Fruit fly (Drosophila melanogaster): ENCODE measurements around the gene IM33.

Gene IM33

dm6 chr2L:3703260-3703659 lies 6.8 kb upstream of the IM33 start, which contains the start of gene CG2816:
Gene CG2816 (plus strand): TSS chr2L:3703659.
- TF ChIP-seq CG17801 (GFP tag; optimal IDR thresholded peaks at IDR 0.05; ENCODE audit: partially characterized antibody) = no peak

- no peak for TF ChIP-seq CG17801 (GFP tag; optimal IDR thresholded peaks at IDR 0.05; ENCODE audit: partially characterized antibody)
Observed at dm6 chr2L:3701526-3701925, 5.1 kb upstream of the IM33 start, which contains the start of gene CG43145. Gene CG43145 (plus strand): TSS chr2L:3701826.

- no peak for TF ChIP-seq CG17801 (GFP tag; optimal IDR thresholded peaks at IDR 0.05; ENCODE audit: partially characterized antibody)
Observed at dm6 chr2L:3700990-3701389, 4.5 kb upstream of the IM33 start, which contains the start of gene CG42467. Gene CG42467 (plus strand): TSS chr2L:3701290.

DNA sequence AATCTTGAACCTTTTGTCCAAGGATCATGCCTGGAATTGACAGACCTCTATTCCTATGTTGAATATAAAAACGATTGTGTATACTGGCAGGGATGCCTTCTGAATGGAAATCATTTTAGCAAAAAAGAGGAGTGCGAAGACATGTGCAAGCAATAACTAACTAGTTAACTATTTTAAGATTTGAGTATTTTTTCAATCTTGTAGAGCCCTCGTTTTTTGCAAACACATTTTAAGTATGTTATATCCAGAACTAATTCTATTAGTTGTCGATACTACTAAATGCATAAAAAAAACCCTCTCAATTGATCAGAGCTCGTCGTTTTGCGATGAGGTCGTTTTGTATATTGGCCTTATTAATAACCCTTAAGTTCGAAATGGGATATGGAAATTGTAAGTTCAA lies 3.9 kb upstream of the IM33 start, which contains the start of gene Sfp24C1:
Gene Sfp24C1 (plus strand): TSS at position 301 of the 400 bp plus-strand sequence.
- no peak for TF ChIP-seq CG17801 (GFP tag; optimal IDR thresholded peaks at IDR 0.05; ENCODE audit: partially characterized antibody)

- no peak for TF ChIP-seq CG17801 (GFP tag; optimal IDR thresholded peaks at IDR 0.05; ENCODE audit: partially characterized antibody)
Observed at dm6 chr2L:3699895-3700294, 3.4 kb upstream of the IM33 start, which contains the start of gene CG42465. Gene CG42465 (plus strand): TSS chr2L:3700195.

DNA sequence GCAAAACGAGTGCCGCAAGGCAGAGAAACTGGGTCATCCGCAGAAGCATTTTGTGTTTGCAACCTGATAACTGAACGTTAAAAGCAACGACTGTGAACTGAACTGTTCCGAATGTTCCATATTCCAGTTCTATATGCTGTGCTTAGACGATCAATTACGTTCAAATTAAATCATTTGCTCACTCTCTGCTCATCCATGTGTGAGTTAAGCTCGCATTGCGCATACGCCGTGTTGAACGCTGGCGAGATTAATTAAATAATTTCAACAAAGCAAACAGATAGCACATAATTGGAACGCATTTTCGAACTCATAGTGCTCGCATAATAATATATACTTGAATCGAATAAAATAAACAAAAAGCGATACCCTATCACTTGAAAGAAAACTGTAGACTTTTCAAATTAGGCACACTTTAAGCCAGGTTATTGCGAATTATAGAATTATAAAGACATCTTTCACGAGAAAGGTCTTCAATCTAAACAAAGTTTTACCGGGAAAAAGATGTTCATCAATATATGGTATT lies 2.6 kb upstream of the IM33 start, which contains the start of the genes CG10031 and CG42464:
Gene CG10031 (minus strand): TSS at position 101 of the 523 bp plus-strand sequence.
Gene CG42464 (plus strand): TSS at position 473 of the 523 bp plus-strand sequence.
- TF ChIP-seq CG17801 (GFP tag; optimal IDR thresholded peaks at IDR 0.05; ENCODE audit: partially characterized antibody) = no peak

DNA sequence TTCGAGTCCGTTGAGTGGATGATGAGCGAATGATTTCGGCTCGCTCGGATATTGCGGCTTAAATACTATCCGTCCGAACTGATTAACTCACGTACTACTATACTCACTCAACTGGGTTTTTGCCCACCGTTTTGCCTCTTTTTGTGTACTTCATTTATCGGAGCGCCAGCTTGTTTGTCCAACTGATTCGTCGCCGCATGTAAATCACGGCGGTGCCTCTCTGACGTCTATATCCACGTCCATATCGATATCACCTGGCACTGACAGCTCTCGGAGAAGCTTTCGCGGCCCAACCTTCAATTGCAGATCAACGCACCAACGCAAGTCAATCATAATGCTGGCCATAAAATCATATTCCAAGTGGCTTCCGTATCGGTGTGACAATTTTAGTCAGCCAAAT lies 1.3 kb upstream of the IM33 start, which contains the start of gene CG3604:
Gene CG3604 (minus strand): TSS at position 101 of the 400 bp plus-strand sequence.
- no peak for TF ChIP-seq CG17801 (GFP tag; optimal IDR thresholded peaks at IDR 0.05; ENCODE audit: partially characterized antibody)

DNA sequence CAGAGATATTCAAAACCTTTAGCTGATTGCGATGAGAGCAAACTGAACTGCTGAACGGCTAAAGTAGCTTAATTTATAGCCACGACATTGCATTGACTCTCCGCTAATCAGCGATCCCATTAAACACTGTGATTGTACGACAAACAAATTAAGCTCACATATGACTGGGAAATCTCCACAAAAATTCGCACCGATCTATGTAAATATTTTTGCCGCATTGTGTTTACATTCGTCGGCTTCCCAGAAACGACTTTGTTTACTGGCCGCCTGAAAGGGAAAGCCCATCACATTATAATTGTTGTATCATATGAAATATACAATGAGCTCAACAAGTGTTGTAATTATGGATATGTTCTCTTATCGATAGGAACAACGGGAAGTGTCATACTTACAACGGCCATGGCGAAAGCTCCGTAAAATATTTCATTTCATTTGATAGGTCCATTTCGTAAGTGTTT lies 1.1 kb downstream of the IM33 start, which contains the start of gene CG16713:
Gene CG16713 (minus strand): TSS at position 51 of the 458 bp plus-strand sequence.
- no peak for TF ChIP-seq CG17801 (GFP tag; optimal IDR thresholded peaks at IDR 0.05; ENCODE audit: partially characterized antibody)

DNA sequence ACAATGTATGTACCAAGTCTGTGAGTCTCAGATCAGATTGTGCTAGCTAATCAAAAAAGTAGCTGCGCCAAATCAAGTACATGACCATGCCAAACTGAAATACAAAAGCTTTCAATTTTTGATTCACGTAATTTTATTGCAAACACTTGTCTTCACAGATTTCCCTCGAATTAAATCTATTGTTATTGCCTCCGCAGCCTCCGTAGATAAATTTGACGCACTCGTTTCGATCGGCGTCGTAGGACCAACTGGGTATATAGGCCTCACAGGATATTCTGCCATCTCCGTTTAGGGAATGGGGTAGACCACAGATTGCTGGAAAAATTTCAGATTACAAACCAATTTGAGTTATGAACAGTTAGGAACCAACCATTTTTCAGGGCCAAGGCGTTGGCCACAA lies 1.5 kb downstream of the IM33 start, which contains the start of gene CG43165:
Gene CG43165 (minus strand): TSS at position 101 of the 400 bp plus-strand sequence.
- no peak for TF ChIP-seq CG17801 (GFP tag; optimal IDR thresholded peaks at IDR 0.05; ENCODE audit: partially characterized antibody)

DNA sequence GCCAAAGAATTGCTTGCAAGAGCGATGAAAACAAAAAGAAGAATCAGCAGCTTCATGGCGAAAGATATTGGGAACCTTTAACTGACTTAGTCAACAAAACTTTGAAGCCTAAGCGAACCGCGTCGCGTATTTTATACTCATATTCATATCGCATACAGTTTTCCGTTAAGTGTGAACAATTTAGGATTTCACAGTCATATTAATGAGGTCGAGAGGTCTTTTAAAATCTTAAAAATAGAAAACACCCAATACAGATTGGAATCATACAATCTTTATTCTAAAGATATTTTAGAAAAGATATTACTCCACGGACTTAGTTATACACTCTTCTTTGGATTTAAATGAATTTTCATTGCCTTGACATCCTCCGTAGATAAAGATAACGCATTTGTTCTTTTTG lies 2.7 kb downstream of the IM33 start, which contains the start of gene Acp24A4:
Gene Acp24A4 (minus strand): TSS at position 101 of the 400 bp plus-strand sequence.
- no peak for TF ChIP-seq CG17801 (GFP tag; optimal IDR thresholded peaks at IDR 0.05; ENCODE audit: partially characterized antibody)

DNA sequence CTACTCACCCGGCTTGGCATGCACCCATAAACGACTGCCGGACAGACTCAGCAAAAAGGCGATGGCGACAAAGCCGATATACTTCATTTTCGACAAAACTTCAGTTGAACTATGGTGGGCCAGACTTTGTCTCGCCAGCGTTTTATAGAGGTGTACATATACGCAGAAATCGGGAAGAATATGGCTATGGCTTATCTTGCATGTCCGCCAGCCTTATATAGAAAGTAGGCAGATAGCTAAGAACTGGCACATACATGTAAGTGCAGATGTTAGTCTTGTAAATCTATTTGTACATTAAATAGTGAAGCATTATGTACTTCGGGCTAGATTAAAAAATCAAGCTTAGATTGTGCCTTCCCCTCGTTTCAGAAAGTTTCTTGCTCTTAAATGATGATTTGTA lies 3.4 kb downstream of the IM33 start, which contains the start of gene CG3513:
Gene CG3513 (minus strand): TSS at position 101 of the 400 bp plus-strand sequence.
- TF ChIP-seq CG17801 (GFP tag; optimal IDR thresholded peaks at IDR 0.05; ENCODE audit: partially characterized antibody) = no peak

DNA sequence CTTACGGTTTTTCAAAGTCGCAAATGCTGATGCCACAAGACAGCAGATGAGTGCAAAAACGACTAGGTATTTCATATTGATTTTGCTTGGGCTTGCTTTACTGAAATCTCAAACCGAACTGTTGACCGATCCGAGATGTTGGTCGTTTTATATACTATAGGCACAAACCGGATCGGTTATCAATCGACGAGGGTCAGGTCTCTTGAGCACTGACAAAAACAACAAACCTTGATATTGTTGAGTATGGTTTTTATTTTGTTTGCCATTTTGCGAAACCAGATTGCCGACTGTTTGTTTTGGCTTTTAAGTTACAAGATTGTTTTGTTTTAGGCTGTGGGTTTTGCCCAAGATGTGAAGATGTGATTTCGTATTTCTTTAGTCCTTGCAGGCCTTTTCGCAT lies 4.0 kb downstream of the IM33 start, which contains the start of gene CG16704:
Gene CG16704 (minus strand): TSS at position 122 of the 400 bp plus-strand sequence.
- no peak for TF ChIP-seq CG17801 (GFP tag; optimal IDR thresholded peaks at IDR 0.05; ENCODE audit: partially characterized antibody)

DNA sequence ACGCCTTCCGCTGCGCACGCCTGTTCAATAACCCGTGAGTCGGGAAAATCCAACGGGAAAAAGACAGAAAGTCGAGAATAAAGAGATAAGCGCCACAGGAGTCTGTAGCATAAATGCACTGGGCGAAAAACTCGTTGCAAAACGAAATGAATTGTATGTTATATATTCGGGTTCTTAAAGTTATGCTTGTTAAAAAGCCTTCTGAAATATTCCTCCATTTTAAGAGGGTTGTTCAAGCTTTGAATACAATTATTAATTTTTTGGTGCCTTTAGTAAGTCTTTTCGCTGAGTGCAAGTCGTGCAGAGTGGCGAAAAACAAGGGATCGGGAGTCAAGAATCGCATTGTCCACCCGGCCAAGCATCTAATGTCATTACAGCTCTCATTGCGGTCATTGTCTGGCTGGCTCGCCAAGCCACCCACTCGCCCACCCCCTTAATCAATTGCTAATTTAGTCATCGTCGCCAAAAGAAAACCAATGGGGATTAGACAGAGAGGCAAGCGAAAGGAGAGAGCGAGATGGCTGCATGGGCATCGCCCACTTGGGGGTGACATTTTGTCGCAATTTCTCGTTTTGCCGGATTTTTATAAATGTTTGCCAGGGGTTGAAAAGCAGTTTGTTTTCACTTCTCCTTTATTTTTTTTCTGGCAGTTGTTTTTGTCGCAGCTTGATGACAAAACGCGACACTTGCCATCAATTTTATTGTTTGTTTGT lies 11.2 kb downstream of the IM33 start:
- no peak for TF ChIP-seq CG17801 (GFP tag; optimal IDR thresholded peaks at IDR 0.05; ENCODE audit: partially characterized antibody)

DNA sequence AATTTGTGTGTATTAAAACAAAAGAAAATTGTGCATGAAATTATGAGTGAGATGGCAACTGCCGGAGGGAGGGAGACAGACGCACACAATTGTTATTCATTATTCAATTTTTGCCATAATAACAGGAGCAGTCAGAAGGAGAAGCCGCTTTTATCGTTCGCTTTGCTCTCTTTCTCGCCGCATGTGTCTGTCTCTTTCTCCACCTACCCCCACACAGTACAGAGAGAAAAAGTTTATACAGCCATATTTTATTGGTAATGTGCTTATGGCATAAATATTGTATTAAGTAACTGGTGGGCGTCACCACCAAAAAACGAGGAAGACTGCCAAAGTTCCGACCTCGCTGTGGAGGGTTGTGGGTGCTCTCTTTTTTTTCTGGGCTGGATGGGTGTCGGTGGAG lies 14.0 kb downstream of the IM33 start:
- no peak for TF ChIP-seq CG17801 (GFP tag; optimal IDR thresholded peaks at IDR 0.05; ENCODE audit: partially characterized antibody)

DNA sequence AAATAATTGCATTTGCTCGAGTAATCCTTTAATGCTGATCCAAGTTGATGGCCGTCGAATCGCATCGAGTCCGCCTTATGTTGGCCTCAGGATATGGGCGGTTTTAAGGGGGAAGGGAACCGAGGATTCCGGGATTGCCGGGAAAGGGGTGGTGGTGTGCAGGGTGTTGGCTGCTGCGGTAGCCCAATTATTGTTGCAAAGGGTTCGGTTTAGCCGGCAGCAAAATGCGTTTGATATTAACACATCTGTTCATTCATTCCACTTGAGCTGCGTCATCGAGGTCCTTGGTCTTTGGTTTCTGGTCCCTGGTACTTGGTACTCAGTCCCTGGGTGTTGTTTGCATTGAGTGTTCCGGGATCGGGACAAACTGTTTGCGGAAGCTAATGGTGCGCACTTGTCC lies 15.1 kb downstream of the IM33 start:
- no peak for TF ChIP-seq CG17801 (GFP tag; optimal IDR thresholded peaks at IDR 0.05; ENCODE audit: partially characterized antibody)

Data from ovary, adult (tissue).